Fruit fly (Drosophila melanogaster): ENCODE data around the gene CG9525.
A peak's percentile ranks its signal among the peaks of the same experiment; 100 is the strongest.

Gene CG9525

dm6 chr2L:8989037-8989591 is 27.0 kb upstream of the CG9525 start, which contains the start of gene rost (continued):
- TF ChIP-seq CG3032 (tag; optimal IDR thresholded peaks at IDR 0.05), result no peak

- TF ChIP-seq dsx (GFP tag; optimal IDR thresholded peaks at IDR 0.05; ENCODE audit: poor library complexity, severe bottlenecking), result peak; percentile 92
- no peak for TF ChIP-seq Smox (GFP tag; optimal IDR thresholded peaks at IDR 0.05)
- no peak for TF ChIP-seq OdsH (GFP tag; optimal IDR thresholded peaks at IDR 0.05)
- no peak for TF ChIP-seq CG6854 (GFP tag; optimal IDR thresholded peaks at IDR 0.05)
- TF ChIP-seq svp (GFP tag), result peak; percentile 82
- no peak for TF ChIP-seq fd85E (GFP tag; optimal IDR thresholded peaks at IDR 0.05)
- TF ChIP-seq CG11294 (GFP tag; IDR thresholded peaks at IDR 0.05), result no peak
- TF ChIP-seq CG7368 (GFP tag; optimal IDR thresholded peaks at IDR 0.05), result no peak
Observed at dm6 chr2L:8987251-8987937, 25.2 kb upstream of the CG9525 start.

DNA sequence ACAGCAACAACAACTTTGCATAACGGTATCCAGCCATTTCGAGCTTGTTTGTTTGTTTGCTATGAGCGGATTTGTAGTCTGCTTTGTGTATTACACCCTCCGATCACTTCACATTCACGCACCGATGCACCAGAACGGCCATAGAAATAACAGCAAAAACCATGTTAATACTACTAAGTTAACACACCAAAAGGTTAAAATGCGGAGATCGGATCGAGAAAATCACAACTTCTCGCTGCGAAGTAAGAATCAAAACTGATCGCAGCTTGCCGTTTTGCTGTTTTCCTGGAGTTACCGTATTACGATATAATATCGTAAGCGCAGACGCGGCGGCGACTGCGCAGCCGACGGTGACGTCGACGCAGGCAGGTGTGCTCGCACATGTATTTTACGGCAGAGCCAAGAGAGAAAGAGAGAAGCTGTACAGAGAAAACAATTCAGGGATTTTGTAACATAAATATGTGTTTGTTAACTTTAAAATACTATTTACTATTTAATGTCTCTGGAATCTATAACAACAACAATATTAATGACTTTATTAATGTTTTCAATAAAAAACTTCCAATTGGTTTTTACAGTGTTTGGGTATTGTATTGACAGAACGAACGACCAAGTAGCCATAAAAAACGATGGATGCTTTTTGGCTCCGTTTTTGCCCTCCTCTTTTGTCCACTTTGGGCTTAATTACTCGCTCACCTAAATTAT is 22.6 kb upstream of the CG9525 start, which contains the start of gene CG13101:
Gene CG13101, minus strand, starts transcription at position 259 of the 705 bp plus-strand sequence.
- peak; percentile 98 for TF ChIP-seq eg (GFP tag; IDR thresholded peaks at IDR 0.05)
- TF ChIP-seq spab (GFP tag; optimal IDR thresholded peaks at IDR 0.05), result peak; percentile 91
- peak; percentile 91 for TF ChIP-seq Hr39 (GFP tag; optimal IDR thresholded peaks at IDR 0.05)
- peak; percentile 92 for TF ChIP-seq Lpt (GFP tag; optimal IDR thresholded peaks at IDR 0.05)
- peak; percentile 95 for TF ChIP-seq vri (GFP tag; optimal IDR thresholded peaks at IDR 0.05)
- peak; percentile 96 for TF ChIP-seq OdsH (GFP tag; optimal IDR thresholded peaks at IDR 0.05)
- peak; percentile 87 for TF ChIP-seq fkh (GFP tag; optimal IDR thresholded peaks at IDR 0.05)
- peak; percentile 90 for TF ChIP-seq Ets21C (GFP tag; optimal IDR thresholded peaks at IDR 0.05)
- peak; percentile 97 for TF ChIP-seq Smox (GFP tag; optimal IDR thresholded peaks at IDR 0.05)
- TF ChIP-seq Eip93F (GFP tag; optimal IDR thresholded peaks at IDR 0.05), result peak; percentile 72
- TF ChIP-seq CG6808 (GFP tag; optimal IDR thresholded peaks at IDR 0.05), result peak; percentile 88
- TF ChIP-seq CG11294 (GFP tag; IDR thresholded peaks at IDR 0.05), result peak; percentile 92
- TF ChIP-seq salr (GFP tag; optimal IDR thresholded peaks at IDR 0.05), result peak; percentile 66 to 94
- peak; percentile 57 for TF ChIP-seq dac (GFP tag; optimal IDR thresholded peaks at IDR 0.05)
- TF ChIP-seq acj6 (GFP tag; optimal IDR thresholded peaks at IDR 0.05), result peak; percentile 95
- peak; percentile 94 for TF ChIP-seq Sox102F (GFP tag; optimal IDR thresholded peaks at IDR 0.05)
- peak; percentile 90 for TF ChIP-seq CG1621 (tag; optimal IDR thresholded peaks at IDR 0.05)
- TF ChIP-seq CG6276 (GFP tag; optimal IDR thresholded peaks at IDR 0.05), result peak; percentile 93
- peak; percentile 83 for TF ChIP-seq Hr4 (GFP tag; optimal IDR thresholded peaks at IDR 0.05)
- TF ChIP-seq CG34406 (GFP tag; optimal IDR thresholded peaks at IDR 0.05), result peak; percentile 96
- TF ChIP-seq svp (GFP tag), result peak; percentile 98
- peak; percentile 95 for TF ChIP-seq Gug (GFP tag; IDR thresholded peaks at IDR 0.05)
- peak; percentile 80 for TF ChIP-seq Sox15 (GFP tag; optimal IDR thresholded peaks at IDR 0.05)
- peak; percentile 95 for TF ChIP-seq CG31627 (GFP tag; optimal IDR thresholded peaks at IDR 0.05)
- peak; percentile 94 for TF ChIP-seq CG11762 (GFP tag; optimal IDR thresholded peaks at IDR 0.05; ENCODE audit: insufficient read depth)
- no peak for TF ChIP-seq CG6854 (GFP tag; optimal IDR thresholded peaks at IDR 0.05)
- peak; percentile 96 for TF ChIP-seq CG6792 (GFP tag; optimal IDR thresholded peaks at IDR 0.05)
- TF ChIP-seq CG8632 (GFP tag; optimal IDR thresholded peaks at IDR 0.05), result peak; percentile 95
- TF ChIP-seq CG3032 (tag; optimal IDR thresholded peaks at IDR 0.05), result peak; percentile 93
- TF ChIP-seq CG10631 (GFP tag; optimal IDR thresholded peaks at IDR 0.05), result peak; percentile 95
- peak; percentile 88 for TF ChIP-seq CG8319 (GFP tag; optimal IDR thresholded peaks at IDR 0.05)
- TF ChIP-seq Hr38 (GFP tag; optimal IDR thresholded peaks at IDR 0.05), result no peak
- peak; percentile 94 for TF ChIP-seq dsx (GFP tag; optimal IDR thresholded peaks at IDR 0.05; ENCODE audit: poor library complexity, severe bottlenecking)
- peak; percentile 90 for TF ChIP-seq net (GFP tag; optimal IDR thresholded peaks at IDR 0.05)
- TF ChIP-seq CG8119 (GFP tag; IDR thresholded peaks at IDR 0.05), result peak; percentile 98
- TF ChIP-seq CG10669 (GFP tag; optimal IDR thresholded peaks at IDR 0.05), result peak; percentile 90
- peak; percentile 88 for TF ChIP-seq Blimp-1 (GFP tag; optimal IDR thresholded peaks at IDR 0.05)
- TF ChIP-seq lz (GFP tag; optimal IDR thresholded peaks at IDR 0.05), result peak; percentile 94
- peak; percentile 94 for TF ChIP-seq Sox14 (GFP tag; optimal IDR thresholded peaks at IDR 0.05)
- TF ChIP-seq fd85E (GFP tag; optimal IDR thresholded peaks at IDR 0.05), result peak; percentile 77
- TF ChIP-seq CG6163 (GFP tag; IDR thresholded peaks at IDR 0.05), result peak; percentile 96
- peak; percentile 90 for TF ChIP-seq CG7368 (GFP tag; optimal IDR thresholded peaks at IDR 0.05)
- TF ChIP-seq CG9139 (GFP tag; optimal IDR thresholded peaks at IDR 0.05), result peak; percentile 84

All from whole organism, prepupa.